Fruit fly (Drosophila melanogaster): ENCODE measurements around the gene ppk10.

Gene ppk10

DNA sequence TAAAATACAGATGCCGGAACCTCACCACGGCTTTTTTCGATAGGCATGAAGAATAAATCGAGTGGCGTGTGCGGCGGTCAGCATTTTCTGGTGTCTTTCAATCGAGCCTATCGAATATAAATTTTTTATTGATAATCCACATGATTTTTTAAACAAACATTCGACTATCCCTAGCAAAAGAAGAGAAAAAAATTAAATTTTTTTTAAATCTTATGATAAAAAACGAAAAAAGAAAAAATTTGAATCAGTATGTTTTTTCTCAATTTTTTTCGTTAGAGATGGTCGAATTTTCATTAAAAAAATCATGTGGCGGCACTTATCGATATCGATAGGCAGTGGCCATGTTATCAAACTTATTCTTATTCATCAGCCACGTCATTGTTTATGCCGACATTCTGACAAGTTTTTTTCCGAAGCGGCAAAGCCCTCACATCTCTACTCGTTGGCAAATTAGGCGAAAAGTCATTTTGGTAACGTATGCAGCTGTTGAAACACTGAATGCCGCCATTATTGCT is 25.6 kb downstream of the ppk10 start, which contains the start of the genes SmB and KdelR (continued):
- TF ChIP-seq CG33213 (GFP tag; optimal IDR thresholded peaks at IDR 0.05) = peak; percentile 4
- TF ChIP-seq Lpt (GFP tag; optimal IDR thresholded peaks at IDR 0.05) = no peak
- TF ChIP-seq CG8281 (tag; optimal IDR thresholded peaks at IDR 0.05) = no peak
- no peak for TF ChIP-seq tap (tag; optimal IDR thresholded peaks at IDR 0.05)
- peak; percentile 56 for TF ChIP-seq Lhr (GFP tag; optimal IDR thresholded peaks at IDR 0.05)
- TF ChIP-seq CG10147 (GFP tag; optimal IDR thresholded peaks at IDR 0.05) = no peak
- TF ChIP-seq Ssrp (tag; optimal IDR thresholded peaks at IDR 0.05) = no peak
- no peak for TF ChIP-seq btn (GFP tag; optimal IDR thresholded peaks at IDR 0.05)
- no peak for TF ChIP-seq Meics (GFP tag; optimal IDR thresholded peaks at IDR 0.05)
- no peak for TF ChIP-seq CG11093 (GFP tag; IDR thresholded peaks at IDR 0.05)
- peak; percentile 7 for TF ChIP-seq jumu (GFP tag; optimal IDR thresholded peaks at IDR 0.05)
- no peak for TF ChIP-seq Taf1 (GFP tag; IDR thresholded peaks at IDR 0.05)
- no peak; the same call in none of the 3 replicates for TF ChIP-seq row (GFP tag; IDR thresholded peaks at IDR 0.05)
- TF ChIP-seq crc (GFP tag; optimal IDR thresholded peaks at IDR 0.05) = no peak
- no peak for TF ChIP-seq dmrt99B (tag; optimal IDR thresholded peaks at IDR 0.05)
- TF ChIP-seq MTF-1 (GFP tag; optimal IDR thresholded peaks at IDR 0.05; ENCODE audit: borderline replicate concordance) = no peak
- TF ChIP-seq CG1792 (GFP tag; optimal IDR thresholded peaks at IDR 0.05) = no peak
- no peak for TF ChIP-seq pros (GFP tag; optimal IDR thresholded peaks at IDR 0.05)
- TF ChIP-seq schlank (tag; optimal IDR thresholded peaks at IDR 0.05) = no peak
- TF ChIP-seq Abd-B (GFP tag; optimal IDR thresholded peaks at IDR 0.05) = no peak
- TF ChIP-seq Dek (tag; optimal IDR thresholded peaks at IDR 0.05) = no peak
- peak; percentile 3 for TF ChIP-seq CG17186 (GFP tag; optimal IDR thresholded peaks at IDR 0.05)
- TF ChIP-seq tll (GFP tag; optimal IDR thresholded peaks at IDR 0.05) = no peak
- no peak for TF ChIP-seq CG12744 (GFP tag; optimal IDR thresholded peaks at IDR 0.05)
- no peak for TF ChIP-seq CG2202 (tag; optimal IDR thresholded peaks at IDR 0.05)
- no peak for TF ChIP-seq CG1529 (GFP tag; optimal IDR thresholded peaks at IDR 0.05)
- peak; percentile 69 for TF ChIP-seq Vsx1 (GFP tag; optimal IDR thresholded peaks at IDR 0.05)
- TF ChIP-seq CG8359 (GFP tag; optimal IDR thresholded peaks at IDR 0.05; ENCODE audit: borderline replicate concordance) = no peak
- no peak for TF ChIP-seq corto (GFP tag; optimal IDR thresholded peaks at IDR 0.05)
- no peak for TF ChIP-seq unpg (GFP tag; optimal IDR thresholded peaks at IDR 0.05)
- no peak for TF ChIP-seq CG11398 (GFP tag; optimal IDR thresholded peaks at IDR 0.05)
- TF ChIP-seq pfk (GFP tag; optimal IDR thresholded peaks at IDR 0.05) = peak; percentile 25
- TF ChIP-seq Camta (GFP tag; optimal IDR thresholded peaks at IDR 0.05) = no peak
- no peak for TF ChIP-seq Lim3 (GFP tag; IDR thresholded peaks at IDR 0.05)
- peak; percentile 69 for TF ChIP-seq knrl (GFP tag; IDR thresholded peaks at IDR 0.05; ENCODE audit: partially characterized antibody)
- 0 out of 2 replicates have a peak, but pooled peaks have one; percentile 6 for TF ChIP-seq vvl (GFP tag; IDR thresholded peaks at IDR 0.05)
- no peak for TF ChIP-seq fru (optimal IDR thresholded peaks at IDR 0.05)
- TF ChIP-seq dimm (GFP tag; IDR thresholded peaks at IDR 0.05) = no peak
- TF ChIP-seq CG9727 (GFP tag; optimal IDR thresholded peaks at IDR 0.05) = peak; percentile 42
- TF ChIP-seq CG6854 (GFP tag; optimal IDR thresholded peaks at IDR 0.05) = no peak
- TF ChIP-seq CG2116 (GFP tag; optimal IDR thresholded peaks at IDR 0.05) = peak; percentile 94
- no peak for TF ChIP-seq crol (GFP tag; IDR thresholded peaks at IDR 0.05)
- TF ChIP-seq CG14860 (GFP tag; IDR thresholded peaks at IDR 0.05; ENCODE audit: partially characterized antibody) = peak; percentile 90
- no peak for TF ChIP-seq Mrtf (GFP tag; IDR thresholded peaks at IDR 0.05)
- peak; percentile 89 for TF ChIP-seq sna (GFP tag; IDR thresholded peaks at IDR 0.05; ENCODE audit: partially characterized antibody)
- no peak for TF ChIP-seq CkIIα-i1 (GFP tag; IDR thresholded peaks at IDR 0.05)
- TF ChIP-seq kah (GFP tag; optimal IDR thresholded peaks at IDR 0.05) = no peak
- no peak for TF ChIP-seq sima (GFP tag; optimal IDR thresholded peaks at IDR 0.05)
- peak; percentile 33 for TF ChIP-seq CG13624 (GFP tag; optimal IDR thresholded peaks at IDR 0.05)
- no peak for TF ChIP-seq CG10321 (GFP tag; IDR thresholded peaks at IDR 0.05)
- no peak for TF ChIP-seq CG18764 (GFP tag; optimal IDR thresholded peaks at IDR 0.05)

Data from whole organism, embryonic.